Worm (Caenorhabditis elegans) whole organism, L4 larva: ENCODE measurements around the gene odr-7.

ENCODE experiments used
- ceh-28 ChIP-seq: fragments of 150-350 bp; optimal IDR thresholded peaks from 2 replicates; lab custom pipeline; 2014; ENCODE audit warnings: missing biosample characterization, missing genetic modification reagents, missing genetic modification characterization
- ceh-82 ChIP-seq: sonication (generic microtip); optimal IDR thresholded peaks from 2 replicates; lab custom pipeline; 2017; ENCODE audit warnings: missing biosample characterization, missing genetic modification characterization

- TF ChIP-seq ceh-82 (tag; lab: Kevin White, UChicago) (no peak), ceh-28 (tag; lab: Kevin White, UChicago) (no peak)
Measured at ce11 chrX:12478465-12478864, 17.0 kb upstream of the odr-7 start.
